Fruit fly (Drosophila melanogaster): ENCODE results near the gene RIOK1.

Gene RIOK1

DNA sequence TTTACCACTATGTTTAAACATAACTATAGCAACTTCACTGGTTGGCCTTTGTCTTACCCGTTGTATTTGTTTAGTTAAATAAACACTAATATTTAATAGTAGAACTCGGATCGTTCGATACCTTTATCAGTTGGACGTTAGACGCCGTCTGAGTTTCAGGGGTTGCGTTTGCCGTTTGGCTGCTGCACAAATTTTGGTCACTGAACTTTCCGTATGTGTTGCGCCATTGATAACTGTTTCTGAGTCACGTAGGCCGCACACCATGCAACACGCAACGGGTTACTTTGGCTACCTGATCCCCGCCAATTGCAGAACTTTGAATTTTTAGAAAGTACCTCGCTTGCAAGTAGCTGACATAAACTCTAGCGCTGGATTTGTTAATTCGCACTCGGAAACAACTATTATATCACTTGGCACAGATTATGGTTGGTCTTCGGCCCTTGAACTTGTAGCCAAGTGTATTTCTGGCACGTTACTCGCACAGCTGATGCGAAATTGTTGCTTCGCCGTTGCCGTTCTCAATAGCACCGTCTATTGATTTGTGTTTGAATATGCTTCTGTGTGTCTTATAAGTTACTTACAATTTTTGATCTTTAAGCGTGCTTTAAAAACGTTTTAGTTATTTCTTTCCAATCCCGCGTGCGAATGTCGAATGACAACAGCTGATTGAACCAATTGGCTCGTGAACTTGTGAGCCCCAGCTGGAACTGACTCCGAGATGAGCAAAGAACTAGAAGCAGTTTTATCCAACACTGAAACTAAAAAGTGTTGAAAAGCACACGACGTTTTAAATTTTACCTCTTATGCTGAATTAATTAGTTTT is 48.2 kb upstream of the RIOK1 start, which contains the start of gene Dph1 (continued):
- TF ChIP-seq Fer1 (GFP tag; optimal IDR thresholded peaks at IDR 0.05) = peak; percentile 84
- TF ChIP-seq Dad (GFP tag; optimal IDR thresholded peaks at IDR 0.05) = peak; percentile 66
- peak; percentile 68 for TF ChIP-seq Taf1 (GFP tag; IDR thresholded peaks at IDR 0.05)
- TF ChIP-seq ssp (GFP tag; IDR thresholded peaks at IDR 0.05) = peak; percentile 55; the same call in 1 of the 2 replicates
- TF ChIP-seq dmrt99B (tag; optimal IDR thresholded peaks at IDR 0.05) = peak; percentile 87
- TF ChIP-seq CG16779 (GFP tag; IDR thresholded peaks at IDR 0.05) = peak; percentile 68
- TF ChIP-seq CG6765 (GFP tag; optimal IDR thresholded peaks at IDR 0.05) = peak; percentile 16
- TF ChIP-seq mirr (GFP tag; optimal IDR thresholded peaks at IDR 0.05) = peak; percentile 61
- peak; percentile 84 for TF ChIP-seq Hmr (GFP tag; optimal IDR thresholded peaks at IDR 0.05)
- TF ChIP-seq Ptx1 (GFP tag; IDR thresholded peaks at IDR 0.05) = no peak; the same call in 1 of the 2 replicates
- peak; percentile 65 for TF ChIP-seq ERR (GFP tag; optimal IDR thresholded peaks at IDR 0.05)
- peak; percentile 32 for TF ChIP-seq CG4854 (GFP tag; optimal IDR thresholded peaks at IDR 0.05)
- TF ChIP-seq Abd-B (GFP tag; optimal IDR thresholded peaks at IDR 0.05) = no peak
- TF ChIP-seq CG18262 (tag; optimal IDR thresholded peaks at IDR 0.05) = peak; percentile 85
- TF ChIP-seq CG9876 (GFP tag; optimal IDR thresholded peaks at IDR 0.05) = peak; percentile 5
- peak; percentile 70 for TF ChIP-seq CG13296 (GFP tag; optimal IDR thresholded peaks at IDR 0.05)
- TF ChIP-seq CG15479 (GFP tag; optimal IDR thresholded peaks at IDR 0.05) = peak; percentile 68
- peak; percentile 90 for TF ChIP-seq crc (GFP tag; optimal IDR thresholded peaks at IDR 0.05)
- TF ChIP-seq CG2678 (tag; optimal IDR thresholded peaks at IDR 0.05) = peak; percentile 85
- TF ChIP-seq twi (tag; optimal IDR thresholded peaks at IDR 0.05) = peak; percentile 43
- TF ChIP-seq CG7839 (tag; optimal IDR thresholded peaks at IDR 0.05) = peak; percentile 88
- TF ChIP-seq Mrtf (GFP tag; IDR thresholded peaks at IDR 0.05) = peak; percentile 87; the same call in 2 of the 3 replicates
- no peak for TF ChIP-seq CG8478 (optimal IDR thresholded peaks at IDR 0.05)
- peak; percentile 49 for TF ChIP-seq Deaf1 (tag; optimal IDR thresholded peaks at IDR 0.05)
- TF ChIP-seq al (GFP tag; IDR thresholded peaks at IDR 0.05) = peak; percentile 40; the same call in 1 of the 2 replicates
- peak; percentile 58 for TF ChIP-seq slou (GFP tag; optimal IDR thresholded peaks at IDR 0.05)
- TF ChIP-seq Sry-β (GFP tag; optimal IDR thresholded peaks at IDR 0.05) = peak; percentile 36
- peak; percentile 87 for TF ChIP-seq gem (tag; optimal IDR thresholded peaks at IDR 0.05)
- peak; percentile 74 for TF ChIP-seq gt (GFP tag; IDR thresholded peaks at IDR 0.05)
- TF ChIP-seq Dref (GFP tag; IDR thresholded peaks at IDR 0.05) = no peak
- peak; percentile 74 for TF ChIP-seq disco-r (GFP tag; optimal IDR thresholded peaks at IDR 0.05)
- 0 out of 3 replicates have a peak, but pooled peaks have one; percentile 34 for TF ChIP-seq HLH4C (GFP tag; IDR thresholded peaks at IDR 0.05; ENCODE audit: partially characterized antibody)
- peak; percentile 81 for TF ChIP-seq fd96Cb (tag; optimal IDR thresholded peaks at IDR 0.05)
- TF ChIP-seq Gug (GFP tag; IDR thresholded peaks at IDR 0.05) = peak; percentile 86
- TF ChIP-seq CG3847 (GFP tag; IDR thresholded peaks at IDR 0.05) = peak; percentile 56
- peak; percentile 69 for TF ChIP-seq CG11247 (GFP tag; IDR thresholded peaks at IDR 0.05)
- TF ChIP-seq vfl (GFP tag; optimal IDR thresholded peaks at IDR 0.05) = peak; percentile 22
- peak; percentile 54 for TF ChIP-seq kni (GFP tag; optimal IDR thresholded peaks at IDR 0.05)
- peak; percentile 40 for TF ChIP-seq CG9797 (GFP tag; optimal IDR thresholded peaks at IDR 0.05)
- peak; percentile 79 to 89 for TF ChIP-seq bsh (GFP tag; optimal IDR thresholded peaks at IDR 0.05)
- peak; percentile 89 for TF ChIP-seq Asciz (GFP tag; optimal IDR thresholded peaks at IDR 0.05)
- peak; percentile 62 for TF ChIP-seq p53 (GFP tag; optimal IDR thresholded peaks at IDR 0.05)
- peak; percentile 74 for TF ChIP-seq lbe (GFP tag; optimal IDR thresholded peaks at IDR 0.05)
- peak; percentile 54 for TF ChIP-seq MESR4 (GFP tag; optimal IDR thresholded peaks at IDR 0.05)
- TF ChIP-seq CG7786 (GFP tag; optimal IDR thresholded peaks at IDR 0.05) = peak; percentile 85
- TF ChIP-seq CG1602 (GFP tag; optimal IDR thresholded peaks at IDR 0.05) = peak; percentile 39
- peak; percentile 74 for TF ChIP-seq CG1024 (GFP tag; IDR thresholded peaks at IDR 0.05)
- TF ChIP-seq CG32772 (GFP tag; IDR thresholded peaks at IDR 0.05) = no peak; the same call in 1 of the 2 replicates
- TF ChIP-seq Aef1 (GFP tag; IDR thresholded peaks at IDR 0.05) = peak; percentile 73
